Worm (Caenorhabditis elegans): ENCODE data around the gene unc-61.

The unc-61 gene

ce11 chrV:14698666-14699065 lies 35.4 kb downstream of the unc-61 start, which contains the start of gene set-5:
set-5 (plus strand) TSS chrV:14698966.
- TF ChIP-seq pqm-1 (tag; optimal IDR thresholded peaks at IDR 0.05) (no peak), ztf-4 (tag; optimal IDR thresholded peaks at IDR 0.05) (no peak), pax-3 (tag; optimal IDR thresholded peaks at IDR 0.05) (no peak), sptf-1 (tag; optimal IDR thresholded peaks at IDR 0.05) (no peak), unc-86 (tag; optimal IDR thresholded peaks at IDR 0.05) (no peak), nhr-11 (tag; optimal IDR thresholded peaks at IDR 0.05) (no peak), elt-3 (tag; optimal IDR thresholded peaks at IDR 0.05) (no peak), lin-35 (GFP tag; optimal IDR thresholded peaks at IDR 0.05) (no peak), nhr-20 (tag; optimal IDR thresholded peaks at IDR 0.05) (no peak), F16B12.6 (tag; optimal IDR thresholded peaks at IDR 0.05) (no peak), Y116A8C.19 (tag; optimal IDR thresholded peaks at IDR 0.05; ENCODE audit: borderline replicate concordance) (no peak), unc-30 (tag; optimal IDR thresholded peaks at IDR 0.05) (no peak), egl-13 (tag; optimal IDR thresholded peaks at IDR 0.05) (no peak), swsn-7 (tag; optimal IDR thresholded peaks at IDR 0.05) (no peak), ceh-88 (GFP tag; IDR thresholded peaks at IDR 0.05) (no peak), hlh-17 (GFP tag; optimal IDR thresholded peaks at IDR 0.05; ENCODE audit: borderline replicate concordance) (no peak), fkh-10 (GFP tag; optimal IDR thresholded peaks at IDR 0.05) (no peak), mef-2 (tag; optimal IDR thresholded peaks at IDR 0.05) (no peak)

ce11 chrV:14698005-14698404 lies 36.0 kb downstream of the unc-61 start:
- no peak for TF ChIP-seq nhr-90 (tag; optimal IDR thresholded peaks at IDR 0.05; ENCODE audit: poor library complexity)
- TF ChIP-seq efl-1 (optimal IDR thresholded peaks at IDR 0.05): no peak
- TF ChIP-seq efl-1 (GFP tag; optimal IDR thresholded peaks at IDR 0.05 in 1 of 2): no peak
- no peak for TF ChIP-seq fos-1 (tag; optimal IDR thresholded peaks at IDR 0.05)
- TF ChIP-seq mef-2 (tag; optimal IDR thresholded peaks at IDR 0.05): no peak
- TF ChIP-seq C16A3.4 (tag; optimal IDR thresholded peaks at IDR 0.05): no peak
- TF ChIP-seq zip-4 (GFP tag; optimal IDR thresholded peaks at IDR 0.05): no peak
- TF ChIP-seq dsc-1 (tag; optimal IDR thresholded peaks at IDR 0.05): no peak

- TF ChIP-seq hlh-17 (GFP tag; optimal IDR thresholded peaks at IDR 0.05; ENCODE audit: borderline replicate concordance) (no peak), lir-3 (tag; optimal IDR thresholded peaks at IDR 0.05; ENCODE audit: poor library complexity) (peak; percentile 12), nhr-11 (tag; optimal IDR thresholded peaks at IDR 0.05) (peak; percentile 37), ceh-90 (tag; optimal IDR thresholded peaks at IDR 0.05) (no peak), vab-15 (tag; optimal IDR thresholded peaks at IDR 0.05) (no peak), ceh-63 (GFP tag; optimal IDR thresholded peaks at IDR 0.05) (no peak), egl-27 (tag; optimal IDR thresholded peaks at IDR 0.05) (peak in 1 of 2 experiments; percentile 42), hpl-2 (GFP tag; optimal IDR thresholded peaks at IDR 0.05) (no peak), unc-98 (GFP tag; IDR thresholded peaks at IDR 0.05) (no peak), irx-1 (tag; optimal IDR thresholded peaks at IDR 0.05) (no peak), zag-1 (tag; optimal IDR thresholded peaks at IDR 0.05) (no peak), sox-4 (tag; optimal IDR thresholded peaks at IDR 0.05) (no peak), nhr-71 (tag; optimal IDR thresholded peaks at IDR 0.05) (peak; percentile 85), zip-4 (GFP tag; optimal IDR thresholded peaks at IDR 0.05) (no peak), mef-2 (tag; optimal IDR thresholded peaks at IDR 0.05) (no peak), elt-2 (tag; optimal IDR thresholded peaks at IDR 0.05) (no peak), mdl-1 (tag; optimal IDR thresholded peaks at IDR 0.05) (peak in 1 of 2 experiments; percentile 50), dsc-1 (tag; optimal IDR thresholded peaks at IDR 0.05) (peak; percentile 68), swsn-7 (tag; optimal IDR thresholded peaks at IDR 0.05) (peak; percentile 74), Y116A8C.19 (tag; optimal IDR thresholded peaks at IDR 0.05; ENCODE audit: borderline replicate concordance) (no peak), unc-62 (GFP tag; optimal IDR thresholded peaks at IDR 0.05) (no peak), nhr-28 (tag; optimal IDR thresholded peaks at IDR 0.05) (no peak), ceh-88 (GFP tag; IDR thresholded peaks at IDR 0.05) (no peak), unc-86 (tag; optimal IDR thresholded peaks at IDR 0.05) (peak; percentile 18), isw-1 (GFP tag; IDR thresholded peaks at IDR 0.05) (no peak), lin-15B (tag; optimal IDR thresholded peaks at IDR 0.05) (no peak), fos-1 (tag; optimal IDR thresholded peaks at IDR 0.05) (peak; percentile 75), alr-1 (tag; optimal IDR thresholded peaks at IDR 0.05; ENCODE audit: borderline replicate concordance) (no peak), fkh-4 (tag; optimal IDR thresholded peaks at IDR 0.05; ENCODE audit: borderline replicate concordance) (no peak), elt-3 (tag; optimal IDR thresholded peaks at IDR 0.05) (peak in 1 of 6 experiments; percentile 6), ceh-8 (GFP tag; optimal IDR thresholded peaks at IDR 0.05) (no peak), pax-3 (tag; optimal IDR thresholded peaks at IDR 0.05) (no peak), F16B12.6 (tag; optimal IDR thresholded peaks at IDR 0.05) (peak; percentile 18), fkh-10 (GFP tag; optimal IDR thresholded peaks at IDR 0.05) (peak; percentile 5), mab-9 (GFP tag; IDR thresholded peaks at IDR 0.05) (no peak)
Observed at ce11 chrV:14696604-14697307, 37.3 kb downstream of the unc-61 start, which contains the start of gene unc-112. unc-112 (minus strand) TSS chrV:14696654.
